Worm (Caenorhabditis elegans): Measurements from ENCODE around the gene mec-14.

Gene mec-14

DNA sequence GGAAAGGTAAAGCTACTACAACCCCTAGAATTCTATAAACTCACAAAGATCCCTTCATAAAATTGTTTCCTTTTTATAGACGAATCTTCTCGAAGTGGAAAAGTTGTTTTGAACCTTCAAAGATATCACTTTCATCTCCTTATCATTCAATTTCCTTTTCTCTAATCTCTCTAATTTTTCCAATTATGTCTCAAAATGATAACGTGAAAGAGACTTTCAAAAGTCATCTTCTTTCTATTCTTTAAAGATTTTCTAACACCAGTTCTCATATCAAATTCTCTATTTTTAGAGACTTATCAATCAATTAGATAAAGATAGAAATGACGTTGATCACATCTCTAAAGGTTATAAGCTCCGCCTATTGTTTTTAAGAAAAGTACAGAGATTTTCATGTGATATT is 6.7 kb upstream of the mec-14 start (continued):
- no peak for TF ChIP-seq nhr-6 (tag; optimal IDR thresholded peaks at IDR 0.05)
- TF ChIP-seq egl-27 (tag; optimal IDR thresholded peaks at IDR 0.05), result peak; percentile 16
- TF ChIP-seq ceh-16 (tag; optimal IDR thresholded peaks at IDR 0.05), result no peak

DNA sequence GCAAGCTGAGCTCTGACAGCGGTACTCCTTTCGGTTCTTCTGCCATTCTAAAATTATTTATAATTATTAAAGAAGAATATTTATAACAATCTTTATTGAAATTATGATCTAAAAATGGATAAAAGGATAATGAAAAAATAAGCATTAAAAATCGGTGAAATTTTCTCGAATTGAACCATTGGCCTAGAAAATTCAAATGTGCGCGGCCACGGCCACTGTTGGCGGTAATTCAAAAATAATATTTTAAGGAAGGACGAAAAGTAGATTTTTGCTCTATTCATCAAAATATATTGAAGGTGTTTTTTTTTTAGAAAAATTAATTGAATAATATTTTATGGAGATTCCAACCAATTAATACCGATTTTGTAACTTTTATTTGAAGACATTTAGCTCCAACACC is 6.0 kb upstream of the mec-14 start, which contains the start of gene pfd-5:
TSS of gene pfd-5 (minus strand) at position 47 of the 400 bp plus-strand sequence.
- peak; percentile 27 for TF ChIP-seq lin-11 (tag; optimal IDR thresholded peaks at IDR 0.05)
- peak; percentile 78 for TF ChIP-seq unc-55 (GFP tag; optimal IDR thresholded peaks at IDR 0.05)
- TF ChIP-seq nhr-25 (tag; optimal IDR thresholded peaks at IDR 0.05), result peak; percentile 37
- peak; percentile 20 for TF ChIP-seq nhr-21 (tag; optimal IDR thresholded peaks at IDR 0.05)
- no peak for TF ChIP-seq nhr-12 (tag; optimal IDR thresholded peaks at IDR 0.05)
- peak; percentile 33 for TF ChIP-seq egl-27 (tag; optimal IDR thresholded peaks at IDR 0.05)
- TF ChIP-seq R02D3.7 (tag; optimal IDR thresholded peaks at IDR 0.05), result no peak
- TF ChIP-seq fos-1 (tag; optimal IDR thresholded peaks at IDR 0.05), result peak; percentile 29
- TF ChIP-seq ztf-1 (GFP tag; conservative IDR thresholded peaks at IDR 0.05), result no peak
- no peak for TF ChIP-seq lin-39 (tag; optimal IDR thresholded peaks at IDR 0.05)
- TF ChIP-seq lin-13 (GFP tag; optimal IDR thresholded peaks at IDR 0.05), result peak; percentile 22
- peak; percentile 7 for TF ChIP-seq snpc-4 (tag; optimal IDR thresholded peaks at IDR 0.05)
- peak; percentile 94 for TF ChIP-seq gmeb-1 (tag; optimal IDR thresholded peaks at IDR 0.05)
- TF ChIP-seq unc-62 (GFP tag; optimal IDR thresholded peaks at IDR 0.05), result no peak
- TF ChIP-seq F13H6.1 (tag; optimal IDR thresholded peaks at IDR 0.05), result peak; percentile 49
- TF ChIP-seq aly-2 (tag; optimal IDR thresholded peaks at IDR 0.05), result no peak
- peak; percentile 65 for TF ChIP-seq C34F6.9 (tag; optimal IDR thresholded peaks at IDR 0.05)
- peak; percentile 69 for TF ChIP-seq sma-9 (GFP tag; optimal IDR thresholded peaks at IDR 0.05)
- no peak for TF ChIP-seq sma-9 (tag; optimal IDR thresholded peaks at IDR 0.05)
- TF ChIP-seq crh-2 (tag; optimal IDR thresholded peaks at IDR 0.05), result peak; percentile 35
- TF ChIP-seq lsy-2 (tag; optimal IDR thresholded peaks at IDR 0.05), result peak; percentile 46 to 85
- TF ChIP-seq sma-3 (GFP tag; optimal IDR thresholded peaks at IDR 0.05), result peak; percentile 63

DNA sequence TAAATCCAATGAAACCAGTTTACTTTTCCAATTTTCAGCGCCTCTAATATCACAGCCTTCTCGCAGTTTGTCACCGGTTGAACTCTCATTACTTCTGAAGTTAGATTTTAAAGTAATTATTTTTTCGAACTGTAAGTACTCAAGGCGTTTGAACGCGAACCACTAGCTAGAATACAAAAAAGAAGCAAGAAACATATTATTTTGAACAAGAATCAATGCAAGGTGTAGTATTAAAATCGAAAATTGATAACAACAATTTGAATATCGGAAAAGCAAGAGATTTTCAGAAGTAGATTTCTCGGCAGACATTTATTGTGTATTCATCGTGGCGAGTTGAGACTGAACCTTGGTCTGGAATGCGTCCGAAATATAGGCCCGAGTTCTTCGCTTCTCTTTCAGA is 5.2 kb upstream of the mec-14 start, which contains the start of gene exos-9:
TSS of gene exos-9 (minus strand) at position 101 of the 400 bp plus-strand sequence.
- TF ChIP-seq ama-1 (optimal IDR thresholded peaks at IDR 0.05) (peak; percentile 8), lin-13 (GFP tag; optimal IDR thresholded peaks at IDR 0.05) (no peak)

ce11 chrIII:7195325-7195724 is 2.5 kb upstream of the mec-14 start, which contains the start of gene F37C12.18:
Gene F37C12.18 (minus strand): TSS chrIII:7195425.
- TF ChIP-seq nhr-12 (tag; optimal IDR thresholded peaks at IDR 0.05) (no peak), elt-1 (tag; optimal IDR thresholded peaks at IDR 0.05) (no peak), snpc-4 (tag; optimal IDR thresholded peaks at IDR 0.05) (no peak), C34F6.9 (tag; optimal IDR thresholded peaks at IDR 0.05) (no peak), ztf-11 (tag; optimal IDR thresholded peaks at IDR 0.05) (no peak), ceh-82 (tag; optimal IDR thresholded peaks at IDR 0.05) (no peak), F13H6.1 (tag; optimal IDR thresholded peaks at IDR 0.05) (no peak), ztf-4 (tag; optimal IDR thresholded peaks at IDR 0.05) (no peak), nhr-10 (tag; optimal IDR thresholded peaks at IDR 0.05) (no peak), fos-1 (tag; optimal IDR thresholded peaks at IDR 0.05) (no peak), alr-1 (tag; optimal IDR thresholded peaks at IDR 0.05) (no peak), nhr-129 (tag; optimal IDR thresholded peaks at IDR 0.05) (no peak), lin-13 (GFP tag; optimal IDR thresholded peaks at IDR 0.05) (no peak), Y55F3AM.14 (GFP tag; optimal IDR thresholded peaks at IDR 0.05) (no peak), blmp-1 (tag; optimal IDR thresholded peaks at IDR 0.05; ENCODE audit: insufficient read depth) (no peak), egl-27 (tag; optimal IDR thresholded peaks at IDR 0.05) (no peak), sma-9 (GFP tag; optimal IDR thresholded peaks at IDR 0.05) (no peak), sma-9 (tag; optimal IDR thresholded peaks at IDR 0.05) (no peak), nhr-23 (tag; optimal IDR thresholded peaks at IDR 0.05) (no peak), sem-4 (tag; optimal IDR thresholded peaks at IDR 0.05) (no peak)

DNA sequence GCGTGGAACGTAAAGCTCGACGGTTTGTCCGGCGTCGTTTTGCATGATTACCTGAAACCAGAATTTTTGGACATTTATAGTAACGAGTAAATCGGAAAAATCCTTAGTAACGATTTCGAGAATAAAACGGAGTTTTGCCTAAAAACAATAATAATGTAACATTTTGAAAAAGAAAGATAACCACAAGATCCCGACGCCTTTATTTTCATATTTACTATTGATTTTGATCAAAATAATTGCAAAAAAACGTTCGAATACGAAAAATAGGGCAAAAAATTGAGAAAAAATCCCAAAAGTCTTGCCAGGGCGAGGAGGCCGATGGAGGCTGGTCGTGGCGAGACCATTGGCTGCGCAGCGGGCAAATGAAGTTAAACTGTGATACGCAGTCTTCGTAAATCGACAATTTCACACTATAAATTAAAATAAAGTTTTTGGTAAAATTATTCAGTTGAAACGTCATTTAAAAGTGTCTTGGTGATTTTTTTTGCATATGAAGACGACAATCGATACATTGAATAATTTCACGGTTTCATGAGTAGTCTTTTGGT is 3.1 kb downstream of the mec-14 start, which contains the start of gene rps-21:
TSS of gene rps-21 (minus strand) at position 51 of the 548 bp plus-strand sequence.
- peak; percentile 67 for TF ChIP-seq sma-9 (GFP tag; optimal IDR thresholded peaks at IDR 0.05)
- no peak for TF ChIP-seq sma-9 (tag; optimal IDR thresholded peaks at IDR 0.05)
- peak; percentile 44 for TF ChIP-seq nhr-6 (tag; optimal IDR thresholded peaks at IDR 0.05)
- TF ChIP-seq nhr-10 (tag; optimal IDR thresholded peaks at IDR 0.05), result no peak
- TF ChIP-seq sem-4 (tag; optimal IDR thresholded peaks at IDR 0.05), result peak; percentile 46
- peak; percentile 82 for TF ChIP-seq gmeb-1 (tag; optimal IDR thresholded peaks at IDR 0.05)
- no peak for TF ChIP-seq ztf-4 (tag; optimal IDR thresholded peaks at IDR 0.05)
- TF ChIP-seq F13H6.1 (tag; optimal IDR thresholded peaks at IDR 0.05), result peak; percentile 58
- TF ChIP-seq nhr-21 (tag; optimal IDR thresholded peaks at IDR 0.05), result peak; percentile 57
- TF ChIP-seq ceh-16 (tag; optimal IDR thresholded peaks at IDR 0.05), result peak; percentile 37
- TF ChIP-seq ceh-82 (tag; optimal IDR thresholded peaks at IDR 0.05), result no peak
- TF ChIP-seq alr-1 (tag; optimal IDR thresholded peaks at IDR 0.05), result no peak
- peak; percentile 87 for TF ChIP-seq C34F6.9 (tag; optimal IDR thresholded peaks at IDR 0.05)
- TF ChIP-seq egl-27 (tag; optimal IDR thresholded peaks at IDR 0.05), result peak; percentile 73
- peak; percentile 46 for TF ChIP-seq mab-5 (tag; optimal IDR thresholded peaks at IDR 0.05)
- TF ChIP-seq R02D3.7 (tag; optimal IDR thresholded peaks at IDR 0.05), result peak; percentile 85
- TF ChIP-seq snpc-4 (tag; optimal IDR thresholded peaks at IDR 0.05), result peak; percentile 59
- TF ChIP-seq zag-1 (tag; optimal IDR thresholded peaks at IDR 0.05), result peak; percentile 38
- TF ChIP-seq lin-13 (GFP tag; optimal IDR thresholded peaks at IDR 0.05), result peak; percentile 91
- TF ChIP-seq nhr-25 (tag; optimal IDR thresholded peaks at IDR 0.05), result peak; percentile 79
- peak; percentile 79 for TF ChIP-seq crh-2 (tag; optimal IDR thresholded peaks at IDR 0.05)
- TF ChIP-seq nhr-129 (tag; optimal IDR thresholded peaks at IDR 0.05), result peak; percentile 70
- TF ChIP-seq blmp-1 (tag; optimal IDR thresholded peaks at IDR 0.05; ENCODE audit: insufficient read depth), result peak; percentile 43
- no peak for TF ChIP-seq unc-62 (GFP tag; optimal IDR thresholded peaks at IDR 0.05)
- TF ChIP-seq fos-1 (tag; optimal IDR thresholded peaks at IDR 0.05), result peak; percentile 66
- TF ChIP-seq unc-55 (GFP tag; optimal IDR thresholded peaks at IDR 0.05), result peak; percentile 94
- TF ChIP-seq sma-3 (GFP tag; optimal IDR thresholded peaks at IDR 0.05), result peak; percentile 84
- peak; percentile 46 for TF ChIP-seq nhr-77 (tag; optimal IDR thresholded peaks at IDR 0.05)
- peak; percentile 80 for TF ChIP-seq lin-11 (tag; optimal IDR thresholded peaks at IDR 0.05)
- TF ChIP-seq lsy-2 (tag; optimal IDR thresholded peaks at IDR 0.05), result peak; percentile 84 to 93
